Worm (Caenorhabditis elegans): ENCODE data around the gene him-18.
A peak's percentile ranks its signal among the peaks of the same experiment; 100 is the strongest.

Gene him-18

DNA sequence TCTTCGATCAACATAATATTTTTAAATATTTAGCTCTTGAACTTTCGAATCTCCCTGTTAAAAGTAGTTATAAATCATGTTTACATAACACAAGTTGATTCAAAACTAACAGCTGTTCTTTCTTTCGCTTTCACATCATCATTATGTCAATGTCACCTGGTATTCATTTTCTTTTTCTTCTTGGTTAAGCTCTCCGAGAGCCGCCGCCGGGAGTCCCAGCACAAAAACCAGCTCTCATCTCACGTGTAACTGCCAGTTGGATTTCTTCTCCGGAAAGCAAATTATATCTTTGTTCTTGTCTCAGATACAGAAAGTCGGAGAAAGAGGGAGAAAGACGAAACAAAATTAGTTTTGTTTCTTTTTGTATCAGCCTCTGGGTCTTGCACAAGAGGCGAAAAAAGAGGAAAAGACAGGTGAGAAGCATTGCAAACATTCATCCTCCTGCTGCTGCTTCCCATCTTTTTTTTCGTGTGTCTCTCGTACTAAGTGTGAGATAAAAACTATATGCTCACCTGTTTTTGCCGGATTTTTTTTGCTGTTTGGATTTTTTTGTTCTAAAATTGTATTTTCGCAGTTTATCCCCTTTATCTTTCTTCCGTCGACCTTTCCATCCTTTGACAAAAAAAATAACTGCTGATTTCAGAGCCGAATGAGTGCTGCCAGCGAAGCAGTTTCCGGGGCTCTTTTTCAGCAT is 16.5 kb upstream of the him-18 start, which contains the start of gene F17C8.3:
TSS of gene F17C8.3 (plus strand) at position 644 of the 694 bp plus-strand sequence.
- TF ChIP-seq ctbp-1 (GFP tag; IDR thresholded peaks at IDR 0.05) (no peak), lin-39 (tag; optimal IDR thresholded peaks at IDR 0.05) (no peak), fkh-10 (GFP tag; optimal IDR thresholded peaks at IDR 0.05) (no peak), hlh-30 (tag; optimal IDR thresholded peaks at IDR 0.05; ENCODE audit: insufficient read depth) (no peak), ceh-28 (tag; optimal IDR thresholded peaks at IDR 0.05) (no peak), zip-11 (GFP tag; IDR thresholded peaks at IDR 0.05) (no peak), hmg-1.1 (GFP tag; IDR thresholded peaks at IDR 0.05) (no peak), hlh-11 (tag; optimal IDR thresholded peaks at IDR 0.05) (peak; percentile 69), Y48G9A.11 (GFP tag; IDR thresholded peaks at IDR 0.05) (no peak), sdz-12 (GFP tag; optimal IDR thresholded peaks at IDR 0.05) (no peak), lsy-2 (tag; optimal IDR thresholded peaks at IDR 0.05) (peak in 1 of 2 experiments; percentile 29), lin-1 (GFP tag; IDR thresholded peaks at IDR 0.05) (no peak), R02D3.7 (tag; optimal IDR thresholded peaks at IDR 0.05) (no peak), nhr-48 (tag; optimal IDR thresholded peaks at IDR 0.05) (no peak), nhr-76 (tag; optimal IDR thresholded peaks at IDR 0.05) (no peak), mxl-2 (GFP tag; conservative IDR thresholded peaks at IDR 0.05) (no peak), zfp-3 (GFP tag; conservative IDR thresholded peaks at IDR 0.05) (no peak), tra-1 (GFP tag; IDR thresholded peaks at IDR 0.05) (0 out of 2 replicates have a peak, but pooled peaks have one; percentile 63), ztf-11 (tag; optimal IDR thresholded peaks at IDR 0.05) (no peak), mes-2 (tag; optimal IDR thresholded peaks at IDR 0.05; ENCODE audit: poor library complexity, severe bottlenecking) (no peak), mdl-1 (tag; optimal IDR thresholded peaks at IDR 0.05) (no peak), lir-3 (tag; optimal IDR thresholded peaks at IDR 0.05) (no peak), ceh-44 (GFP tag; IDR thresholded peaks at IDR 0.05) (no peak), daf-16 (GFP tag; optimal IDR thresholded peaks at IDR 0.05) (peak in 1 of 2 experiments; percentile 87), daf-16 (tag; optimal IDR thresholded peaks at IDR 0.05) (no peak), ztf-7 (tag; optimal IDR thresholded peaks at IDR 0.05) (no peak), lin-15B (tag; optimal IDR thresholded peaks at IDR 0.05) (no peak), lin-13 (GFP tag; optimal IDR thresholded peaks at IDR 0.05) (no peak), rbr-2 (tag; optimal IDR thresholded peaks at IDR 0.05) (no peak), dmd-8 (GFP tag; IDR thresholded peaks at IDR 0.05) (no peak), php-3 (GFP tag; IDR thresholded peaks at IDR 0.05) (no peak), unc-62 (GFP tag; optimal IDR thresholded peaks at IDR 0.05 in 1 of 2) (peak in 1 of 2 experiments; percentile 93), unc-62 (tag; optimal IDR thresholded peaks at IDR 0.05) (no peak), madf-5 (GFP tag; IDR thresholded peaks at IDR 0.05) (no peak), zag-1 (tag; optimal IDR thresholded peaks at IDR 0.05) (no peak), ceh-62 (tag; optimal IDR thresholded peaks at IDR 0.05) (no peak), F26F4.8 (GFP tag; conservative IDR thresholded peaks at IDR 0.05) (no peak), fos-1 (tag; optimal IDR thresholded peaks at IDR 0.05) (no peak), F37D6.2 (tag; optimal IDR thresholded peaks at IDR 0.05) (no peak), nhr-11 (tag; optimal IDR thresholded peaks at IDR 0.05) (peak; percentile 45), T20F7.1 (GFP tag; optimal IDR thresholded peaks at IDR 0.05) (no peak), F49E8.2 (tag; optimal IDR thresholded peaks at IDR 0.05; ENCODE audit: borderline replicate concordance) (no peak), vab-7 (GFP tag; IDR thresholded peaks at IDR 0.05) (no peak), F44E2.7 (GFP tag; IDR thresholded peaks at IDR 0.05) (no peak), nhr-237 (tag; optimal IDR thresholded peaks at IDR 0.05) (no peak), hif-1 (tag; optimal IDR thresholded peaks at IDR 0.05) (no peak), saeg-2 (GFP tag; IDR thresholded peaks at IDR 0.05) (no peak), snpc-4 (tag; optimal IDR thresholded peaks at IDR 0.05) (no peak), lin-29 (GFP tag; IDR thresholded peaks at IDR 0.05) (no peak), arid-1 (GFP tag; conservative IDR thresholded peaks at IDR 0.05) (no peak), unc-39 (tag; optimal IDR thresholded peaks at IDR 0.05) (no peak), aly-2 (tag; optimal IDR thresholded peaks at IDR 0.05) (no peak)

Data from whole organism, L4 larva.